Worm (Caenorhabditis elegans) whole organism, young adult: ENCODE measurements around the gene nhr-84.

Experiments used
- ceh-100 ChIP-seq: fragments of 200-800 bp; sonication (Bioruptor generic); IDR thresholded peaks from 2 replicates; pipeline ENCODE4 v1.3.6; 2022; ENCODE audit warnings: missing genetic modification reagents, missing genetic modification characterization, missing compliant biosample characterization
- efl-1 ChIP-seq: fragments of 150-350 bp; optimal IDR thresholded peaks from 2 replicates; lab custom pipeline; 2014; ENCODE audit warnings: missing biosample characterization, missing genetic modification reagents, missing genetic modification characterization
- fkh-3 ChIP-seq: sonication (generic microtip); optimal IDR thresholded peaks from 2 replicates; lab custom pipeline; 2016; ENCODE audit warnings: mild to moderate bottlenecking, missing genetic modification characterization, missing compliant biosample characterization
- nfyb-1 ChIP-seq: fragments of 200-800 bp; sonication (Bioruptor generic); IDR thresholded peaks from 2 replicates; pipeline ENCODE4 v1.3.6; 2022; ENCODE audit warnings: missing genetic modification reagents, missing genetic modification characterization, missing compliant biosample characterization
- nhr-120 ChIP-seq: fragments of 200-800 bp; sonication (Bioruptor generic); IDR thresholded peaks from 2 replicates; pipeline ENCODE4 v1.3.6; 2022; ENCODE audit warnings: missing genetic modification characterization, missing compliant biosample characterization
- pbrm-1 ChIP-seq: fragments of 200-800 bp; sonication (Bioruptor generic); IDR thresholded peaks from 2 replicates; pipeline ENCODE4 v1.3.6; 2022; ENCODE audit warnings: missing genetic modification reagents, missing genetic modification characterization, missing compliant biosample characterization
- pha-4 ChIP-seq: fragments of 150-350 bp; sonication (generic microtip); optimal IDR thresholded peaks from 2 replicates; lab custom pipeline; 2014; ENCODE audit warnings: missing biosample characterization, missing genetic modification reagents, missing genetic modification characterization
- sdz-38 ChIP-seq: sonication (generic microtip); optimal IDR thresholded peaks from 2 replicates; lab custom pipeline; 2016; ENCODE audit warnings: missing genotype, missing genetic modification characterization, missing compliant biosample characterization
- snpc-4 ChIP-seq, 5 experiments: fragments of 150-350 bp in 1 of 5; sonication (generic microtip) in 4 of 5; optimal IDR thresholded peaks; 2 replicates each; lab custom pipeline; 2014 to 2018; ENCODE audit warnings: missing genetic modification characterization in 5 of 5, missing biosample characterization in 3 of 5, antibody characterized with exemption in 2 of 5, mild to moderate bottlenecking in 2 of 5, missing compliant biosample characterization in 2 of 5, missing genotype in 2 of 5, moderate library complexity in 2 of 5, missing genetic modification reagents in 1 of 5
- sptf-2 ChIP-seq: fragments of 200-800 bp; sonication (Bioruptor generic); optimal IDR thresholded peaks from 2 replicates; lab custom pipeline; 2018; ENCODE audit warnings: mild to moderate bottlenecking, missing genetic modification characterization, missing compliant biosample characterization
- unc-62 ChIP-seq: fragments of 150-350 bp; optimal IDR thresholded peaks from 2 replicates; lab custom pipeline; 2014; ENCODE audit warnings: missing biosample characterization, missing genetic modification reagents, missing genetic modification characterization
- xnd-1 ChIP-seq: sonication (generic microtip); optimal IDR thresholded peaks from 2 replicates; lab custom pipeline; 2016; ENCODE audit warnings: missing genotype, missing genetic modification reagents, missing genetic modification characterization, missing compliant biosample characterization
- ztf-18 ChIP-seq: sonication (generic microtip); optimal IDR thresholded peaks from 2 replicates; lab custom pipeline; 2016; ENCODE audit warnings: missing genotype, mild to moderate bottlenecking, missing genetic modification characterization, missing compliant biosample characterization
- ztf-28 ChIP-seq: fragments of 200-800 bp; sonication (Bioruptor generic); IDR thresholded peaks from 2 replicates; pipeline ENCODE4 v1.3.6; 2022; ENCODE audit warnings: missing genetic modification reagents, missing genetic modification characterization, missing compliant biosample characterization

DNA sequence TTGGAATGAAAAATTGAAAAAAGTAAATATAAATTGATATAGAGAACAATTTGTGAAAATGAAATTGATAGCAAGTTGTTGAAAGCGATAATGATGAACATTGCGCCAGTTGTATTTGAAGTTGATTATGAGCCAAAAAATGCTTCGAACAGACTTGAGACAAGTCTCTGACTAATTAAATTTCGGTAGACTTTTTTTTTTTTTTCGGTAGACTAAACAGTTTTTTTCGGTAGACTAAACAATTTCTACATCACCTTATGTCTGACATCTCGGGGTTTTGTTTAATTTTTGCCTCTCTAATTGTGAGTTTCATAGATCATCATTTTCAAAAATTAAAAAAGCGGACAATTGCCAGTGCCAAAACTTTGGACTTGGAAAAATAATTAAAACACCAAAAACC lies 45.8 kb downstream of the nhr-84 start, which contains the start of gene srbc-54:
- TF ChIP-seq efl-1 (GFP tag; lab: Kevin White, UChicago) (no peak), pbrm-1 (GFP tag; lab: Robert Waterston, UW) (no peak), xnd-1 (tag; lab: Kevin White, UChicago) (no peak), ceh-100 (GFP tag; lab: Robert Waterston, UW) (no peak), unc-62 (no peak), pha-4 (tag; lab: Kevin White, UChicago) (no peak), nhr-120 (GFP tag; lab: Robert Waterston, UW) (no peak), sptf-2 (GFP tag; lab: Kevin White, UChicago) (no peak), nfyb-1 (GFP tag; lab: Robert Waterston, UW) (no peak), ztf-28 (GFP tag; lab: Robert Waterston, UW) (no peak), fkh-3 (no peak), snpc-4 (GFP tag; optimal IDR thresholded peaks at IDR 0.05; lab: Kevin White, UChicago) (no peak), snpc-4 (tag; optimal IDR thresholded peaks at IDR 0.05; lab: Kevin White, UChicago) (no peak), sdz-38 (tag; lab: Kevin White, UChicago) (no peak), ztf-18 (tag; lab: Kevin White, UChicago) (no peak)
